Fruit fly (Drosophila melanogaster) whole organism, embryonic: ENCODE measurements around the gene CG14212.

Source experiments
- Antp ChIP-seq: fragments of 200-800 bp; sonication (Bioruptor generic); optimal IDR thresholded peaks from 3 replicates; lab custom pipeline; 2016; ENCODE audit warnings: missing biosample characterization, missing genetic modification characterization
- Atf3 ChIP-seq: fragments of 200-800 bp; sonication (Bioruptor generic); optimal IDR thresholded peaks from 3 replicates; lab custom pipeline; 2016; ENCODE audit warnings: missing biosample characterization, missing genetic modification characterization
- CG12236 ChIP-seq: fragments of 200-800 bp; sonication (Bioruptor generic); optimal IDR thresholded peaks from 2 replicates; lab custom pipeline; 2016; ENCODE audit warnings: missing biosample characterization, missing genetic modification characterization
- CG12769 ChIP-seq: fragments of 200-800 bp; sonication (Bioruptor generic); optimal IDR thresholded peaks from 2 replicates; lab custom pipeline; 2019; ENCODE audit warnings: missing biosample characterization, mild to moderate bottlenecking, missing genetic modification characterization, moderate library complexity
- CG13123 ChIP-seq: fragments of 200-800 bp; sonication (Bioruptor generic); optimal IDR thresholded peaks from 2 replicates; lab custom pipeline; 2016; ENCODE audit warnings: missing biosample characterization, missing genetic modification characterization
- CG13624 ChIP-seq: fragments of 200-800 bp; sonication (Bioruptor generic); optimal IDR thresholded peaks from 2 replicates; lab custom pipeline; 2016; ENCODE audit warnings: missing biosample characterization, missing genetic modification characterization
- CG15269 ChIP-seq: fragments of 200-800 bp; sonication (Bioruptor generic); optimal IDR thresholded peaks from 2 replicates; lab custom pipeline; 2018; ENCODE audit warnings: missing biosample characterization, mild to moderate bottlenecking, missing genetic modification characterization, moderate library complexity
- CG1529 ChIP-seq: fragments of 200-800 bp; sonication (Bioruptor generic); optimal IDR thresholded peaks from 3 replicates; lab custom pipeline; 2018; ENCODE audit warnings: missing biosample characterization, missing genetic modification characterization
- CG15514 ChIP-seq: fragments of 200-800 bp; sonication (Bioruptor generic); optimal IDR thresholded peaks from 3 replicates; lab custom pipeline; 2017; ENCODE audit warnings: missing biosample characterization, missing genetic modification characterization, mild to moderate bottlenecking, moderate library complexity, missing genetic modification reagents
- CG16863 ChIP-seq: fragments of 200-800 bp; sonication (Bioruptor generic); optimal IDR thresholded peaks from 3 replicates; lab custom pipeline; 2016; ENCODE audit warnings: missing biosample characterization, missing genetic modification characterization
- CG18619 ChIP-seq: fragments of 200-800 bp; sonication (Bioruptor generic); optimal IDR thresholded peaks from 3 replicates; lab custom pipeline; 2017; ENCODE audit warnings: missing biosample characterization, mild to moderate bottlenecking, missing genetic modification characterization
- CG3163 ChIP-seq: fragments of 200-800 bp; sonication (Bioruptor generic); optimal IDR thresholded peaks from 3 replicates; lab custom pipeline; 2016; ENCODE audit warnings: missing biosample characterization, missing genetic modification characterization
- CG4360 ChIP-seq: fragments of 200-800 bp; sonication (Bioruptor generic); IDR thresholded peaks from 2 replicates; pipeline ENCODE4 v1.3.6; 2022; ENCODE audit warnings: missing biosample characterization, missing genetic modification characterization
- CG4707 ChIP-seq: fragments of 200-800 bp; sonication (Bioruptor generic); optimal IDR thresholded peaks from 2 replicates; lab custom pipeline; 2018; ENCODE audit warnings: missing biosample characterization, mild to moderate bottlenecking, missing genetic modification characterization, moderate library complexity
- CG4730 ChIP-seq: fragments of 200-800 bp; sonication (Bioruptor generic); IDR thresholded peaks from 2 replicates; pipeline ENCODE4 v1.3.6; 2022; ENCODE audit warnings: missing biosample characterization, missing genetic modification characterization
- CG5953 ChIP-seq: fragments of 200-800 bp; sonication (Bioruptor generic); IDR thresholded peaks from 2 replicates; pipeline ENCODE4 v1.3.6; 2022; ENCODE audit warnings: missing biosample characterization, missing genetic modification characterization
- CG6765 ChIP-seq: fragments of 200-800 bp; sonication (Bioruptor generic); optimal IDR thresholded peaks from 3 replicates; lab custom pipeline; 2017; ENCODE audit warnings: missing biosample characterization, mild to moderate bottlenecking, missing genetic modification characterization
- CG8359 ChIP-seq: fragments of 200-800 bp; sonication (Bioruptor generic); optimal IDR thresholded peaks from 2 replicates; lab custom pipeline; 2017; ENCODE audit warnings: missing biosample characterization, mild to moderate bottlenecking, missing genetic modification characterization, borderline replicate concordance
- CG9932 ChIP-seq: fragments of 200-800 bp; sonication (Bioruptor generic); IDR thresholded peaks from 2 replicates; pipeline ENCODE4 v1.3.6; 2022; ENCODE audit warnings: missing biosample characterization, missing genetic modification characterization
- CoRest ChIP-seq: fragments of 200-800 bp; sonication (Bioruptor generic); optimal IDR thresholded peaks from 3 replicates; lab custom pipeline; 2018; ENCODE audit warnings: missing biosample characterization, mild to moderate bottlenecking, missing genetic modification characterization, moderate library complexity
- HLH3B ChIP-seq: fragments of 200-800 bp; sonication (Bioruptor generic); IDR thresholded peaks from 2 replicates; pipeline ENCODE4 v1.3.6; 2022; ENCODE audit warnings: missing biosample characterization, missing genetic modification characterization
- Hmr ChIP-seq: fragments of 200-800 bp; sonication (Bioruptor generic); optimal IDR thresholded peaks from 3 replicates; lab custom pipeline; 2017; ENCODE audit warnings: mild to moderate bottlenecking, missing biosample characterization, missing genetic modification reagents, missing genetic modification characterization
- NC2β ChIP-seq: fragments of 200-800 bp; sonication (Bioruptor generic); optimal IDR thresholded peaks from 2 replicates; lab custom pipeline; 2016; ENCODE audit warnings: missing biosample characterization, missing genetic modification characterization
- Optix ChIP-seq: fragments of 200-800 bp; sonication (Bioruptor generic); IDR thresholded peaks from 3 replicates; pipeline ENCODE4 v1.3.6; 2022; ENCODE audit warnings: missing biosample characterization, missing genetic modification characterization
- Rx ChIP-seq: fragments of 200-800 bp; sonication (Bioruptor generic); IDR thresholded peaks from 2 replicates; pipeline ENCODE4 v1.3.6; 2022; ENCODE audit warnings: missing biosample characterization, missing genetic modification characterization
- Sin3A ChIP-seq: fragments of >200 bp; optimal IDR thresholded peaks from 2 replicates; lab custom pipeline; 2018
- Sry-β ChIP-seq: fragments of 200-800 bp; sonication (Bioruptor generic); optimal IDR thresholded peaks from 2 replicates; lab custom pipeline; 2018; ENCODE audit warnings: missing biosample characterization, mild to moderate bottlenecking, missing genetic modification characterization, moderate library complexity
- Tbp ChIP-seq: fragments of >200 bp; optimal IDR thresholded peaks from 2 replicates; lab custom pipeline; 2018; ENCODE audit warnings: missing biosample characterization, missing genetic modification characterization
- ab ChIP-seq: fragments of 200-800 bp; sonication (Bioruptor generic); optimal IDR thresholded peaks from 2 replicates; lab custom pipeline; 2016; ENCODE audit warnings: missing biosample characterization, missing genetic modification characterization
- ase ChIP-seq: fragments of 200-800 bp; sonication (Bioruptor generic); IDR thresholded peaks from 3 replicates; pipeline ENCODE4 v1.3.6; 2022; ENCODE audit warnings: missing biosample characterization, missing genetic modification characterization
- bab2 ChIP-seq: fragments of 200-800 bp; sonication (Bioruptor generic); optimal IDR thresholded peaks from 2 replicates; lab custom pipeline; 2016; ENCODE audit warnings: missing biosample characterization, missing genetic modification characterization
- bowl ChIP-seq: fragments of 200-800 bp; sonication (Bioruptor generic); IDR thresholded peaks from 2 replicates; pipeline ENCODE4 v1.3.6; 2022; ENCODE audit warnings: missing biosample characterization, missing genetic modification characterization
- br ChIP-seq: fragments of >200 bp; optimal IDR thresholded peaks from 2 replicates; lab custom pipeline; 2017
- chm ChIP-seq: fragments of 200-800 bp; sonication (Bioruptor generic); IDR thresholded peaks from 2 replicates; pipeline ENCODE4 v1.3.6; 2022; ENCODE audit warnings: missing biosample characterization, missing genetic modification characterization
- dati ChIP-seq: fragments of 200-800 bp; sonication (Bioruptor generic); IDR thresholded peaks from 2 replicates; pipeline ENCODE4 v1.3.6; 2022; ENCODE audit warnings: missing biosample characterization, missing genetic modification characterization
- fd102C ChIP-seq: fragments of 200-800 bp; sonication (Bioruptor generic); optimal IDR thresholded peaks from 2 replicates; lab custom pipeline; 2018; ENCODE audit warnings: missing biosample characterization, mild to moderate bottlenecking, missing genetic modification characterization, moderate library complexity
- grau ChIP-seq: fragments of 200-800 bp; optimal IDR thresholded peaks from 3 replicates; lab custom pipeline; 2019; ENCODE audit warnings: missing biosample characterization, mild to moderate bottlenecking, missing genetic modification characterization, moderate library complexity
- gt ChIP-seq: fragments of 200-800 bp; sonication (Bioruptor generic); IDR thresholded peaks from 2 replicates; pipeline ENCODE4 v1.3.6; 2022; ENCODE audit warnings: missing biosample characterization, missing genetic modification characterization
- jigr1 ChIP-seq: fragments of 200-800 bp; sonication (Bioruptor generic); IDR thresholded peaks from 3 replicates; pipeline ENCODE4 v1.3.6; 2022; ENCODE audit warnings: missing biosample characterization, missing genetic modification characterization
- mirr ChIP-seq: fragments of 200-800 bp; sonication (Bioruptor generic); optimal IDR thresholded peaks from 3 replicates; lab custom pipeline; 2018; ENCODE audit warnings: missing biosample characterization, mild to moderate bottlenecking, missing genetic modification characterization
- mld ChIP-seq: fragments of 200-800 bp; sonication (Bioruptor generic); IDR thresholded peaks from 3 replicates; pipeline ENCODE4 v1.3.6; 2022; ENCODE audit warnings: missing biosample characterization, missing genetic modification characterization; ENCODE audit not compliant: partially characterized antibody
- nerfin-1 ChIP-seq: fragments of 200-800 bp; sonication (Bioruptor generic); optimal IDR thresholded peaks from 3 replicates; lab custom pipeline; 2019; ENCODE audit warnings: missing biosample characterization, mild to moderate bottlenecking, missing genetic modification characterization, moderate library complexity
- odd ChIP-seq: fragments of 200-800 bp; sonication (Bioruptor generic); optimal IDR thresholded peaks from 2 replicates; lab custom pipeline; 2017; ENCODE audit warnings: missing biosample characterization, mild to moderate bottlenecking, missing genetic modification characterization
- otp ChIP-seq: fragments of 200-800 bp; sonication (Bioruptor generic); IDR thresholded peaks from 3 replicates; pipeline ENCODE4, ENCODE4 v1.3.6; 2022; ENCODE audit warnings: missing biosample characterization, missing genetic modification characterization
- pan ChIP-seq, 4 experiments: fragments of >200 bp in 3 of 4; fragments of 200-800 bp in 1 of 4; sonication (Bioruptor generic) in 1 of 4; optimal IDR thresholded peaks in 3 of 4; IDR thresholded peaks in 1 of 4; 2 replicates each; pipeline versions ENCODE4 v1.3.6 to Lab custom; 2017 to 2022; ENCODE audit warnings: missing biosample characterization in 2 of 4, missing genetic modification characterization in 2 of 4, mixed read lengths in 1 of 4
- pita ChIP-seq: fragments of 200-800 bp; sonication (Bioruptor generic); optimal IDR thresholded peaks from 2 replicates; lab custom pipeline; 2017; ENCODE audit warnings: missing biosample characterization, mild to moderate bottlenecking, missing genetic modification characterization
- pnt ChIP-seq: fragments of 200-800 bp; sonication (Bioruptor generic); optimal IDR thresholded peaks from 3 replicates; lab custom pipeline; 2016; ENCODE audit warnings: missing biosample characterization, missing genetic modification characterization
- prd ChIP-seq, 3 experiments: fragments of >200 bp in 2 of 3; fragments of 200-800 bp in 1 of 3; sonication (Bioruptor generic) in 1 of 3; optimal IDR thresholded peaks in 2 of 3; IDR thresholded peaks in 1 of 3; 2 replicates in 2 of 3; 3 replicates in 1 of 3; pipeline versions ENCODE4 v1.3.6 to Lab custom; 2017 to 2022; ENCODE audit warnings: missing biosample characterization in 1 of 3, missing genetic modification characterization in 1 of 3
- ranshi ChIP-seq: fragments of 200-800 bp; sonication (Bioruptor generic); IDR thresholded peaks from 2 replicates; pipeline ENCODE4 v1.3.6; 2022; ENCODE audit warnings: missing biosample characterization, missing genetic modification characterization
- slp2 ChIP-seq: fragments of 200-800 bp; sonication (Bioruptor generic); optimal IDR thresholded peaks from 2 replicates; lab custom pipeline; 2016; ENCODE audit warnings: missing biosample characterization, missing genetic modification characterization
- so ChIP-seq: fragments of 200-800 bp; sonication (Bioruptor generic); IDR thresholded peaks from 3 replicates; pipeline ENCODE4 v1.3.6; 2022; ENCODE audit warnings: missing biosample characterization, missing genetic modification characterization
- tap ChIP-seq: fragments of 200-800 bp; optimal IDR thresholded peaks from 3 replicates; lab custom pipeline; 2019; ENCODE audit warnings: missing biosample characterization, mild to moderate bottlenecking, missing genetic modification characterization, moderate library complexity

Gene CG14212

DNA sequence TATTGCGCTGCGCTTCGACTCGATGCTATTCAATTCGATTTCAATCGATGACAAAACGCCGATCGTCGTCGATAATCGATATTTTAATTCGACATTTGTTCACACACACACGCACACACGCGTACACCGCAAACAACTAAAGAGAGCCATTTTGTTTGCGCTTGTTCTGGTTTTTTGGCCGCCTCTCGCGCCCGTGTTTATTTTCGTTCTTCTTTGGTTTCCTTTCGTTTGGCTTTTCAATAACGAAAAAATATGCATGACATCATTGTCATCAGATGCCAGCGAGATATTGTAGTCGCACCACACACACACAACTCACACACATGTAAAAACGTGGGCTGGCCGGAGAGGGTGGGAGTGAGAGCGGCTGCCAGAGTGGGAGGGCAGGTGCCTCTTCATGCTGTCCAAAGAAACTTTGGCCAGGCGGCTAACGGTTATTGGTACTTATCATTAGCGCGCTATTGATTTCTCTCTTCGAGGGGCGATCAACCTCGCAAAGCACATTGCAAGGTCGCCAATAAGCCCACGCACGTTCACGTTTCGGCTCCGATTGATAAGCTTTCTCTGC lies 17.4 kb upstream of the CG14212 start (continued):
- TF ChIP-seq chm, result no peak
- TF ChIP-seq Atf3, result peak; percentile 32
- TF ChIP-seq slp2 (GFP tag; lab: Kevin White, UChicago), result no peak
- TF ChIP-seq CG3163 (GFP tag; lab: Kevin White, UChicago), result no peak
- TF ChIP-seq CG9932 (GFP tag; lab: Robert Waterston, UW), result no peak
- TF ChIP-seq tap (tag; lab: Kevin White, UChicago), result no peak
- no peak for TF ChIP-seq dati (GFP tag; lab: Robert Waterston, UW)
- TF ChIP-seq pita, result no peak
- no peak for TF ChIP-seq CG12236 (GFP tag; lab: Kevin White, UChicago)
- TF ChIP-seq CG18619 (GFP tag; lab: Kevin White, UChicago), result no peak
- TF ChIP-seq CG4730 (GFP tag; lab: Robert Waterston, UW), result no peak
- peak; percentile 23 for TF ChIP-seq CG15514 (GFP tag; lab: Kevin White, UChicago)
- no peak for TF ChIP-seq gt
- TF ChIP-seq CG13123 (GFP tag; lab: Kevin White, UChicago), result no peak
- TF ChIP-seq CG16863 (GFP tag; lab: Kevin White, UChicago), result no peak
- TF ChIP-seq br (lab: Kevin White, UChicago), result no peak
- TF ChIP-seq Optix (GFP tag; lab: Robert Waterston, UW), result no peak
- no peak for TF ChIP-seq ranshi (GFP tag; lab: Robert Waterston, UW)
- TF ChIP-seq prd (optimal IDR thresholded peaks at IDR 0.05; lab: Kevin White, UChicago), result no peak
- no peak for TF ChIP-seq prd (GFP tag; IDR thresholded peaks at IDR 0.05; lab: Robert Waterston, UW)
- no peak for TF ChIP-seq NC2β (GFP tag; lab: Kevin White, UChicago)
- no peak for TF ChIP-seq mld (GFP tag; lab: Robert Waterston, UW)
- TF ChIP-seq CG15269 (tag; lab: Kevin White, UChicago), result no peak
- no peak for TF ChIP-seq HLH3B (GFP tag; lab: Robert Waterston, UW)
- TF ChIP-seq so (GFP tag; lab: Robert Waterston, UW), result peak; percentile 80; the same call in 2 of the 3 replicates
- no peak for TF ChIP-seq Tbp (GFP tag; lab: Kevin White, UChicago)
- no peak for TF ChIP-seq grau (tag; lab: Kevin White, UChicago)
- no peak for TF ChIP-seq pnt (GFP tag; lab: Kevin White, UChicago)
- no peak for TF ChIP-seq odd
- TF ChIP-seq fd102C (GFP tag; lab: Kevin White, UChicago), result no peak
- peak; percentile 31 for TF ChIP-seq CG13624
- TF ChIP-seq pan (optimal IDR thresholded peaks at IDR 0.05; lab: Kevin White, UChicago), result no peak
- TF ChIP-seq pan (GFP tag; optimal IDR thresholded peaks at IDR 0.05 in 1 of 2, IDR thresholded peaks at IDR 0.05 in 1 of 2), result no peak
- TF ChIP-seq Antp, result no peak
- no peak for TF ChIP-seq CG5953 (GFP tag; lab: Robert Waterston, UW)
- TF ChIP-seq Sin3A (lab: Kevin White, UChicago), result no peak
- no peak for TF ChIP-seq CG1529 (GFP tag; lab: Kevin White, UChicago)
- TF ChIP-seq CG4360 (GFP tag; lab: Robert Waterston, UW), result no peak
- no peak for TF ChIP-seq ab (GFP tag; lab: Kevin White, UChicago)
- TF ChIP-seq CG6765, result no peak
- no peak for TF ChIP-seq CG4707 (GFP tag; lab: Kevin White, UChicago)
- no peak for TF ChIP-seq jigr1 (GFP tag; lab: Robert Waterston, UW)
- TF ChIP-seq Rx (GFP tag; lab: Robert Waterston, UW), result no peak
- no peak for TF ChIP-seq Sry-β (GFP tag; lab: Kevin White, UChicago)
- TF ChIP-seq otp (GFP tag; lab: Robert Waterston, UW), result no peak
- TF ChIP-seq bab2 (GFP tag; lab: Kevin White, UChicago), result no peak
- TF ChIP-seq ase, result no peak
- no peak for TF ChIP-seq Hmr (GFP tag; lab: Kevin White, UChicago)
- peak; percentile 66 for TF ChIP-seq CG12769 (tag; lab: Kevin White, UChicago)
- peak; percentile 65 for TF ChIP-seq mirr
- no peak for TF ChIP-seq nerfin-1
- TF ChIP-seq CoRest, result no peak
- no peak for TF ChIP-seq CG8359 (GFP tag; lab: Kevin White, UChicago)
- no peak for TF ChIP-seq bowl (GFP tag; lab: Robert Waterston, UW)
